Worm (Caenorhabditis elegans): ENCODE results near the gene R01H2.7.
A peak's percentile ranks its signal among the peaks of the same experiment; 100 is the strongest.

The R01H2.7 gene

DNA sequence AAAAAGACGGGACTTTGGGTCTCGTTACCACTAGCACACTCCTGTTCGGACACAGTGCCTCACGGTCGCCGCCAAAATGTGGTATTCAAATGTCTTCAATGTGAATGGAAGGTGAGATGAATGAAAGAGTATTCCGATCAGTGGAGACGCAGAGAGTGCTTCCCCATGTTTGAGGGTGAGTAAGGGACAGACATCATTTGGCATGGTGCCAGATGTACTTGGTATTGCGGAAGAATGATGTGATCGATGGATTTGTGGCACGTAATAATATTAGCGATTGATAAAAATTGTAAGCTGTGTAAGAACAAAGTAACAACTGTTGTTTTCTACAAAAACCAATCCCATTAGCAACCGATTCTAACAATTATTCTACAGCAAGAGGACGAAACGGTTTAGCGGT is 13.5 kb downstream of the R01H2.7 start:
- peak; percentile 15 for TF ChIP-seq snu-23 (GFP tag; optimal IDR thresholded peaks at IDR 0.05)
- TF ChIP-seq jun-1 (tag; optimal IDR thresholded peaks at IDR 0.05): no peak
- peak in 1 of 2 experiments; percentile 2 for TF ChIP-seq lin-35 (GFP tag; optimal IDR thresholded peaks at IDR 0.05)
- TF ChIP-seq lin-14 (GFP tag; optimal IDR thresholded peaks at IDR 0.05): peak; percentile 16
- TF ChIP-seq efl-1 (optimal IDR thresholded peaks at IDR 0.05): no peak
- peak in 1 of 2 experiments; percentile 55 for TF ChIP-seq efl-1 (GFP tag; optimal IDR thresholded peaks at IDR 0.05 in 1 of 2)
- TF ChIP-seq blmp-1 (tag; optimal IDR thresholded peaks at IDR 0.05): peak; percentile 26
- peak; percentile 12 for TF ChIP-seq mep-1 (tag; optimal IDR thresholded peaks at IDR 0.05)
- TF ChIP-seq grh-1 (GFP tag; IDR thresholded peaks at IDR 0.05): 0 out of 2 replicates have a peak, but pooled peaks have one; percentile 13
- TF ChIP-seq elt-3 (tag; optimal IDR thresholded peaks at IDR 0.05): no peak

DNA sequence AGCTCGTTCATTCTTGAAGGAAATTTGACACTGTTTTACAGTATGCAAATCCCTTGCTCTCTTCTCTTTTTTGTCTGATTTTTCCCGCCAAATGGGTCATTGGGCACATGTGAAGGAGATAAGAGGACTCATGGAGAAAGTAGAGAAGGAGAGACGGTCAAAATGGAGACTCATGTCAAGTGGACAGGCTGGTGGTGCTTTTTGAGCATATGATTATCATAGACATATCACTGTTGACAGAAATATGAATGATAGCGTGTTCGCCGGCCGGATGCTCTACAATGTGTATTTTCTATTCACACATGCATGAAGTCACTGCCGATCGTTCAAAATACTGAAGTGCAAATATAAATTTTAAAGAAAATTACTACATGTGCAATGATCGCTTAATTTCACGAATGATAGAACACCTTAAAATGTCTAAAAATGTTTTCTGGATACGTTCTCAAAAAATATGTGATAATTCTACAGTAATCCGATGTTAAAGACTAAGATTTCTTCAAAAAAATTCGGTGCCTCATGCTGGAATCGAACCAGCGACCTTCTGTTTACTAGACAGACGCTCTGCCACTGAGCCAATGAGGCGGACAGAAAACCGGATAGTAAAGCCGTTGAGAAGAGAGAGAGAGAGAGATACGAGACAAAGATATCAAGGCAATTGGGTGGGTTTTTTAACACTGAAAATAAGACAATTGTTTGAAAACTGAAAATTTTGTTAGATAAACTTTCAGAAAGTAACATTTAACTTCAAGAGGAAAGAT is 15.3 kb downstream of the R01H2.7 start:
- TF ChIP-seq nhr-90 (tag; optimal IDR thresholded peaks at IDR 0.05; ENCODE audit: poor library complexity) (peak; percentile 31), skn-1 (tag; optimal IDR thresholded peaks at IDR 0.05) (peak; percentile 15), pax-3 (tag; optimal IDR thresholded peaks at IDR 0.05) (peak; percentile 15), mdl-1 (tag; optimal IDR thresholded peaks at IDR 0.05) (peak in 1 of 2 experiments; percentile 25), rnt-1 (tag; optimal IDR thresholded peaks at IDR 0.05) (peak; percentile 49), swsn-7 (tag; optimal IDR thresholded peaks at IDR 0.05) (peak; percentile 41), xbp-1 (tag; optimal IDR thresholded peaks at IDR 0.05) (peak; percentile 16), nhr-237 (tag; optimal IDR thresholded peaks at IDR 0.05) (no peak), dpl-1 (GFP tag; optimal IDR thresholded peaks at IDR 0.05) (peak in 2 of 3 experiments; percentile 41 to 43), isw-1 (GFP tag; IDR thresholded peaks at IDR 0.05) (no peak), efl-1 (optimal IDR thresholded peaks at IDR 0.05) (peak; percentile 31 to 53), efl-1 (GFP tag; optimal IDR thresholded peaks at IDR 0.05 in 1 of 2) (peak; percentile 8 to 90), lin-14 (GFP tag; optimal IDR thresholded peaks at IDR 0.05) (peak; percentile 15), nhr-20 (tag; optimal IDR thresholded peaks at IDR 0.05) (peak; percentile 33), C16A3.4 (tag; optimal IDR thresholded peaks at IDR 0.05) (peak; percentile 45), elt-3 (tag; optimal IDR thresholded peaks at IDR 0.05) (peak in 1 of 6 experiments; percentile 1), zip-4 (GFP tag; optimal IDR thresholded peaks at IDR 0.05) (no peak), fkh-8 (tag; optimal IDR thresholded peaks at IDR 0.05) (peak; percentile 51), nhr-71 (tag; optimal IDR thresholded peaks at IDR 0.05) (peak; percentile 50), tlp-1 (tag; optimal IDR thresholded peaks at IDR 0.05) (no peak), nhr-47 (tag; optimal IDR thresholded peaks at IDR 0.05) (peak; percentile 53), tbx-2 (tag; optimal IDR thresholded peaks at IDR 0.05) (no peak), mep-1 (tag; optimal IDR thresholded peaks at IDR 0.05) (peak; percentile 41), ztf-11 (tag; optimal IDR thresholded peaks at IDR 0.05) (no peak), lin-13 (GFP tag; optimal IDR thresholded peaks at IDR 0.05) (peak; percentile 2), nhr-19 (GFP tag; conservative IDR thresholded peaks at IDR 0.05) (peak; percentile 59), dsc-1 (tag; optimal IDR thresholded peaks at IDR 0.05) (peak; percentile 66), elt-2 (tag; optimal IDR thresholded peaks at IDR 0.05) (peak; percentile 21), snpc-4 (tag; optimal IDR thresholded peaks at IDR 0.05) (peak; percentile 85), fkh-4 (tag; optimal IDR thresholded peaks at IDR 0.05; ENCODE audit: borderline replicate concordance) (peak; percentile 4), ceh-8 (GFP tag; optimal IDR thresholded peaks at IDR 0.05) (no peak), ceh-82 (tag; optimal IDR thresholded peaks at IDR 0.05) (peak; percentile 3 to 21 (median 5)), lsy-2 (tag; optimal IDR thresholded peaks at IDR 0.05) (peak; percentile 60 to 63), ceh-90 (tag; optimal IDR thresholded peaks at IDR 0.05) (no peak), snu-23 (GFP tag; optimal IDR thresholded peaks at IDR 0.05) (peak; percentile 65), sptf-1 (tag; optimal IDR thresholded peaks at IDR 0.05) (no peak), lin-35 (GFP tag; optimal IDR thresholded peaks at IDR 0.05) (peak; percentile 30 to 57)

Measured in whole organism, L1 larva.